Worm (Caenorhabditis elegans) whole organism, L4 larva: Measurements from ENCODE around the gene srd-4.

Source experiments
- F26F4.8 ChIP-seq: fragments of 200-800 bp; sonication (Bioruptor generic); conservative IDR thresholded peaks from 2 replicates; pipeline ENCODE4 v1.3.6; 2022; ENCODE audit warnings: missing genetic modification characterization, missing compliant biosample characterization
- R02D3.7 ChIP-seq: fragments of 150-350 bp; sonication (generic microtip); optimal IDR thresholded peaks from 3 replicates; lab custom pipeline; 2014; ENCODE audit warnings: missing biosample characterization, missing genetic modification characterization
- Y105C5A.15 ChIP-seq: fragments of 200-800 bp; sonication (Bioruptor generic); IDR thresholded peaks from 2 replicates; pipeline ENCODE4 v1.3.6; 2022; ENCODE audit warnings: missing genetic modification characterization, missing compliant biosample characterization
- Y75B8A.6 ChIP-seq: fragments of 200-800 bp; sonication (Bioruptor generic); IDR thresholded peaks from 2 replicates; pipeline ENCODE4 v1.3.6; 2022; ENCODE audit warnings: missing genetic modification reagents, missing genetic modification characterization, missing compliant biosample characterization
- ZK337.2 ChIP-seq: fragments of 200-800 bp; sonication (Bioruptor generic); IDR thresholded peaks from 2 replicates; pipeline ENCODE4 v1.3.6; 2022; ENCODE audit warnings: missing genetic modification reagents, missing genetic modification characterization, missing compliant biosample characterization
- aly-2 ChIP-seq: sonication (generic microtip); optimal IDR thresholded peaks from 2 replicates; lab custom pipeline; 2018; ENCODE audit warnings: missing biosample characterization, missing genetic modification characterization
- attf-4 ChIP-seq: sonication (generic microtip); optimal IDR thresholded peaks from 3 replicates; lab custom pipeline; 2017; ENCODE audit warnings: missing biosample characterization, missing genetic modification characterization
- ceh-28 ChIP-seq: fragments of 150-350 bp; optimal IDR thresholded peaks from 2 replicates; lab custom pipeline; 2014; ENCODE audit warnings: missing biosample characterization, missing genetic modification reagents, missing genetic modification characterization
- ceh-44 ChIP-seq: fragments of 200-800 bp; sonication (Bioruptor generic); IDR thresholded peaks from 2 replicates; pipeline ENCODE4 v1.3.6; 2022; ENCODE audit warnings: missing genetic modification reagents, missing genetic modification characterization, missing compliant biosample characterization
- ceh-62 ChIP-seq: sonication (generic microtip); optimal IDR thresholded peaks from 2 replicates; lab custom pipeline; 2017; ENCODE audit warnings: missing biosample characterization, missing genetic modification characterization
- ceh-82 ChIP-seq: sonication (generic microtip); optimal IDR thresholded peaks from 2 replicates; lab custom pipeline; 2017; ENCODE audit warnings: missing biosample characterization, missing genetic modification characterization
- ces-1 ChIP-seq: fragments of 150-350 bp; sonication (generic microtip); optimal IDR thresholded peaks from 4 replicates; lab custom pipeline; 2014; ENCODE audit warnings: missing biosample characterization, missing genetic modification reagents, missing genetic modification characterization
- daf-12 ChIP-seq: fragments of 150-350 bp; optimal IDR thresholded peaks from 2 replicates; lab custom pipeline; 2014; ENCODE audit warnings: missing biosample characterization, missing genetic modification reagents, missing genetic modification characterization
- daf-8 ChIP-seq: fragments of 200-800 bp; sonication (Bioruptor generic); IDR thresholded peaks from 2 replicates; pipeline ENCODE4 v1.3.6; 2022; ENCODE audit warnings: missing genetic modification characterization, missing compliant biosample characterization
- dmd-8 ChIP-seq: fragments of 200-800 bp; sonication (Bioruptor generic); IDR thresholded peaks from 2 replicates; pipeline ENCODE4 v1.3.6; 2022; ENCODE audit warnings: missing genetic modification characterization, missing compliant biosample characterization
- dmd-9 ChIP-seq: fragments of 200-800 bp; sonication (Bioruptor generic); IDR thresholded peaks from 2 replicates; pipeline ENCODE4 v1.3.6; 2022; ENCODE audit warnings: missing genetic modification reagents, missing genetic modification characterization, missing compliant biosample characterization
- fkh-10 ChIP-seq: fragments of 150-350 bp; optimal IDR thresholded peaks from 2 replicates; lab custom pipeline; 2014; ENCODE audit warnings: missing biosample characterization, missing genetic modification reagents, missing genetic modification characterization
- gei-8 ChIP-seq: fragments of 200-800 bp; sonication (Bioruptor generic); optimal IDR thresholded peaks from 2 replicates; lab custom pipeline; 2018; ENCODE audit warnings: mild to moderate bottlenecking, missing genetic modification characterization, missing compliant biosample characterization
- hmg-1.1 ChIP-seq: fragments of 200-800 bp; sonication (Bioruptor generic); IDR thresholded peaks from 2 replicates; pipeline ENCODE4 v1.3.6; 2022; ENCODE audit warnings: missing genetic modification reagents, missing genetic modification characterization, missing compliant biosample characterization
- lin-38 ChIP-seq: fragments of 200-800 bp; sonication (Bioruptor generic); IDR thresholded peaks from 2 replicates; pipeline ENCODE4 v1.3.6; 2022; ENCODE audit warnings: missing genetic modification reagents, missing genetic modification characterization, missing compliant biosample characterization
- lsy-2 ChIP-seq, 2 experiments: fragments of 150-350 bp in 1 of 2; sonication (generic microtip) in 1 of 2; optimal IDR thresholded peaks; 2 replicates each; lab custom pipeline; 2014 to 2017; ENCODE audit warnings: missing biosample characterization in 2 of 2, missing genetic modification characterization in 2 of 2
- mdl-1 ChIP-seq, 2 experiments: fragments of 150-350 bp in 1 of 2; sonication (generic microtip) in 1 of 2; optimal IDR thresholded peaks; 2 replicates each; lab custom pipeline; 2014 to 2017; ENCODE audit warnings: missing biosample characterization in 2 of 2, missing genetic modification characterization in 2 of 2
- mdt-29 ChIP-seq: fragments of 200-800 bp; sonication (Bioruptor generic); IDR thresholded peaks from 2 replicates; pipeline ENCODE4 v1.3.6; 2022; ENCODE audit warnings: missing genetic modification reagents, missing genetic modification characterization, missing compliant biosample characterization
- mes-2 ChIP-seq: sonication (generic microtip); optimal IDR thresholded peaks from 2 replicates; lab custom pipeline; 2016; ENCODE audit warnings: missing genotype, mild to moderate bottlenecking, missing genetic modification characterization, missing compliant biosample characterization; ENCODE audit not compliant: poor library complexity, severe bottlenecking
- mxl-2 ChIP-seq: fragments of 200-800 bp; sonication (Bioruptor generic); conservative IDR thresholded peaks from 2 replicates; pipeline ENCODE4 v1.3.6; 2022; ENCODE audit warnings: missing genetic modification reagents, missing genetic modification characterization, missing compliant biosample characterization
- nhr-42 ChIP-seq: fragments of 200-800 bp; sonication (Bioruptor generic); IDR thresholded peaks from 2 replicates; pipeline ENCODE4 v1.3.6; 2022; ENCODE audit warnings: missing genetic modification characterization, missing compliant biosample characterization
- php-3 ChIP-seq: fragments of 200-800 bp; sonication (Bioruptor generic); IDR thresholded peaks from 2 replicates; pipeline ENCODE4 v1.3.6; 2022; ENCODE audit warnings: missing genetic modification reagents, missing genetic modification characterization, missing compliant biosample characterization
- rbr-2 ChIP-seq: sonication (generic microtip); optimal IDR thresholded peaks from 2 replicates; lab custom pipeline; 2016; ENCODE audit warnings: missing genotype, missing genetic modification characterization, missing compliant biosample characterization
- sdz-12 ChIP-seq: fragments of 200-800 bp; sonication (Bioruptor generic); optimal IDR thresholded peaks from 2 replicates; lab custom pipeline; 2018; ENCODE audit warnings: mild to moderate bottlenecking, missing genetic modification characterization, missing compliant biosample characterization
- set-16 ChIP-seq: fragments of 200-800 bp; sonication (Bioruptor generic); IDR thresholded peaks from 2 replicates; pipeline ENCODE4 v1.3.6; 2022; ENCODE audit warnings: missing genetic modification reagents, missing genetic modification characterization, missing compliant biosample characterization
- snpc-1.2 ChIP-seq: fragments of 200-800 bp; sonication (Bioruptor generic); IDR thresholded peaks from 2 replicates; pipeline ENCODE4 v1.3.6; 2022; ENCODE audit warnings: missing genetic modification reagents, missing genetic modification characterization, missing compliant biosample characterization
- tag-97 ChIP-seq: fragments of 200-800 bp; sonication (Bioruptor generic); IDR thresholded peaks from 2 replicates; pipeline ENCODE4 v1.3.6; 2022; ENCODE audit warnings: missing genetic modification characterization, missing compliant biosample characterization
- unc-39 ChIP-seq: sonication (generic microtip); optimal IDR thresholded peaks from 2 replicates; lab custom pipeline; 2017; ENCODE audit warnings: missing biosample characterization, missing genetic modification characterization
- zip-11 ChIP-seq: fragments of 200-800 bp; sonication (Bioruptor generic); IDR thresholded peaks from 2 replicates; pipeline ENCODE4 v1.3.6; 2022; ENCODE audit warnings: missing genetic modification characterization, missing compliant biosample characterization
- ztf-7 ChIP-seq: fragments of 150-350 bp; optimal IDR thresholded peaks from 2 replicates; lab custom pipeline; 2014; ENCODE audit warnings: missing biosample characterization, missing genetic modification characterization

srd-4 gene

DNA sequence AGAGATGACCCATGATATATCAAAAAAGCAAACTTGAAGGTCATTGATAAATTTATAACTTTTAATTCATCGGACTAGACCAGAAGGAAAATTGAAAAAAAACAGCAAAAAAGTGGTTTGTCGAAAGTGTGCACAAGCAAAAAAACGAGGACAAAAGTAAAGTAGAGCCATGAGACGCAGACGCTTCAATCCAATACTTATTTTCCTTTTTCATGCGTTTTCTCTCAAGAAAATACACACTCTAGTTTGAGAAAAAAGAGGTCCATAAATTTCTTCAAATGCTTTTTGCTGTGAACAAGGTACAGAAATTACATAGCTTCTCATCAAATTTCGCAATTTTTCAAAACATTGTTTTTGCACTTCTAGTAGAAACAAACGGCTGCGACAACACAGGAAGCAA is 23.6 kb upstream of the srd-4 start:
- TF ChIP-seq ceh-82 (tag; lab: Kevin White, UChicago): no peak
- TF ChIP-seq daf-12 (tag; lab: Kevin White, UChicago): no peak
- TF ChIP-seq fkh-10 (GFP tag; lab: Kevin White, UChicago): no peak
- no peak for TF ChIP-seq ceh-28
- TF ChIP-seq mdt-29 (GFP tag; lab: Robert Waterston, UW): no peak
- no peak for TF ChIP-seq R02D3.7 (tag; lab: Kevin White, UChicago)
- TF ChIP-seq php-3 (GFP tag; lab: Robert Waterston, UW): no peak
- TF ChIP-seq F26F4.8 (GFP tag; lab: Robert Waterston, UW): no peak
- no peak for TF ChIP-seq hmg-1.1
- TF ChIP-seq, all 104 proteins: peak for 0

ce11 chrV:12162220-12162619 is 22.5 kb upstream of the srd-4 start, which contains the start of gene C27A7.5:
TSS of gene C27A7.5 (minus strand) at chrV:12162320.
- TF ChIP-seq aly-2 (no peak), mxl-2 (GFP tag; lab: Robert Waterston, UW) (no peak), ces-1 (no peak), daf-8 (GFP tag; lab: Robert Waterston, UW) (no peak), lsy-2 (tag; optimal IDR thresholded peaks at IDR 0.05; lab: Kevin White, UChicago) (no peak), Y105C5A.15 (GFP tag; lab: Robert Waterston, UW) (no peak), ceh-62 (no peak), attf-4 (tag; lab: Kevin White, UChicago) (no peak)
- TF ChIP-seq, all 104 proteins: peak for 0

DNA sequence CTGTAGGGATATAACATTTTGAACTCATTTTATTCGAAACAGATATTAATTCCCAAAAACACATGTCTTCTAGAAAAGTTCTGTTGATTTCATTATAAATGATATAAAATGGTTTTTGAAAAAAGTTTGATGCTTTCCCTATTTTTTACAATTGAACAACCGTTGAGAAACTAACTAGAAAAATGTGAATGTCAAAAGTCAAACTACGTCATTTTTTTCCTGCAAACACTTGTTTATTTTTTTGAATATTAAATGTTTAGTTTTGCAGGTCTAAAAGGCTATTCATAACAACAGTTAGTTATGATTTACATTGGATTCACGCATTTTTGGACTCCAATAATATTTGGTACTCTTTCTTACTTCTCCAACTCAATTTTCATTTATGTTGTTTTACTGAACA is 21.8 kb upstream of the srd-4 start, which contains the start of gene srj-4:
srj-4 (plus strand) TSS at position 301 of the 400 bp plus-strand sequence.
- TF ChIP-seq set-16 (GFP tag; lab: Robert Waterston, UW): no peak
- no peak for TF ChIP-seq gei-8 (GFP tag; lab: Kevin White, UChicago)
- no peak for TF ChIP-seq mdl-1 (tag; optimal IDR thresholded peaks at IDR 0.05; lab: Kevin White, UChicago)
- TF ChIP-seq ztf-7 (tag; lab: Kevin White, UChicago): no peak
- TF ChIP-seq dmd-9 (GFP tag; lab: Robert Waterston, UW): no peak
- TF ChIP-seq ces-1: no peak
- TF ChIP-seq dmd-8 (GFP tag; lab: Robert Waterston, UW): no peak
- TF ChIP-seq ZK337.2 (GFP tag; lab: Robert Waterston, UW): no peak

ce11 chrV:12167031-12167430 is 17.7 kb upstream of the srd-4 start:
- TF ChIP-seq ceh-44 (GFP tag; lab: Robert Waterston, UW) (no peak), attf-4 (tag; lab: Kevin White, UChicago) (no peak), mes-2 (tag; lab: Kevin White, UChicago) (no peak), set-16 (GFP tag; lab: Robert Waterston, UW) (peak; percentile 97)

DNA sequence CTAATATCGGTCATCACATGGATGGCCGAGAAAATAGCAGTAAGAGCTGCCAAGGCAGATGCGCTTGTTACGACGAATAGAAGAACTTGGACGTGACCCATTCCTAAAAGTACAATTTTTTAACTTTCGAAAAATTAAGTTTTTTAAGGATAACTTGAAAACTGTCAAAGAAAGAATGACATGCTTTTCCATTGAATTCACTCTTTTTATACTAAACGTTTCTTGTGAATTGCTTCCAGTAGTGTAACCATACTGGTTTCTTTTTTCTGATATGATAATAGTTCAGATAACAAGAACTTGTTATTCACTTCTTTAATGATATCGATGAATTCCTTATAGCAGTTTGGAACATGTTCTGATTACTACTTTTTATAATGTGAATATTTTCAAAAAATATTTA is 17.1 kb upstream of the srd-4 start, which contains the start of gene col-37:
col-37 (minus strand) TSS at position 101 of the 400 bp plus-strand sequence.
- TF ChIP-seq mdl-1 (tag; optimal IDR thresholded peaks at IDR 0.05; lab: Kevin White, UChicago) (peak in 1 of 2 experiments; percentile 16), lin-38 (GFP tag; lab: Robert Waterston, UW) (no peak), unc-39 (tag; lab: Kevin White, UChicago) (no peak), rbr-2 (tag; lab: Kevin White, UChicago) (no peak), Y105C5A.15 (GFP tag; lab: Robert Waterston, UW) (no peak), Y75B8A.6 (GFP tag; lab: Robert Waterston, UW) (no peak), zip-11 (GFP tag; lab: Robert Waterston, UW) (no peak)

ce11 chrV:12170114-12170513 is 14.6 kb upstream of the srd-4 start, which contains the start of gene ZK863.1:
TSS of gene ZK863.1 (minus strand) at chrV:12170214.
- no peak for TF ChIP-seq lin-38 (GFP tag; lab: Robert Waterston, UW)
- no peak for TF ChIP-seq nhr-42 (GFP tag; lab: Robert Waterston, UW)
- TF ChIP-seq sdz-12 (GFP tag; lab: Kevin White, UChicago): no peak
- TF ChIP-seq snpc-1.2 (GFP tag; lab: Robert Waterston, UW): no peak
- TF ChIP-seq tag-97 (GFP tag; lab: Robert Waterston, UW): no peak
